Fruit fly (Drosophila melanogaster): ENCODE results near the gene Sfp65A.

Sfp65A gene

DNA sequence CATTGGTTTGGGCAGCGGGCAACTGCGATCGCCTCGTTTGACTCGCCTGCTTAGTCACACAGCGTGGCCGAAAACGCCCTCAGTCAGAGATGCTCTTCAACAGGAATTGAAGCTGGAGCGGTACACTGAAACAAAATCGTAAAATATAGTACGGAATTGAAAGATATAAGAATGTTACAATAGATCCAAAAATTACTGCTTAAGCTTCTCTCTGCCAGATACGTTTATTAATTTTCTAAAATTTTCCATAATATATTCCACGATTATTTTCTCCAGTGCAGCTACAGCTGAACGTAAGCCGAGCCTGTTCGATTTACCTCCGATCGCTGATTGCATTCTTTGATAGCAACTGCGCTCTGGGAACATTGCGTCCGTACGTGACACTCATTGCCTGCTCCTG lies 9.1 kb downstream of the Sfp65A start (continued):
- TF ChIP-seq CG6276 (GFP tag; optimal IDR thresholded peaks at IDR 0.05) (no peak), CG34406 (GFP tag; optimal IDR thresholded peaks at IDR 0.05) (peak; percentile 47), CG8632 (GFP tag; optimal IDR thresholded peaks at IDR 0.05) (peak; percentile 49), Hr38 (GFP tag; optimal IDR thresholded peaks at IDR 0.05) (no peak), esn (GFP tag; optimal IDR thresholded peaks at IDR 0.05) (peak; percentile 81), CG1621 (tag; optimal IDR thresholded peaks at IDR 0.05) (peak; percentile 37), salr (GFP tag; optimal IDR thresholded peaks at IDR 0.05) (peak in 1 of 2 experiments; percentile 12), Lpt (GFP tag; optimal IDR thresholded peaks at IDR 0.05) (no peak), Hr39 (GFP tag; optimal IDR thresholded peaks at IDR 0.05) (peak; percentile 49), Eip78C (GFP tag) (peak; percentile 86), vri (GFP tag; optimal IDR thresholded peaks at IDR 0.05) (peak; percentile 51), CG8119 (GFP tag; IDR thresholded peaks at IDR 0.05) (peak; percentile 51; the same call in 2 of the 3 replicates), Gug (GFP tag; IDR thresholded peaks at IDR 0.05) (no peak), fd59A (GFP tag; optimal IDR thresholded peaks at IDR 0.05) (no peak), acj6 (GFP tag; optimal IDR thresholded peaks at IDR 0.05) (peak; percentile 55), CG10669 (GFP tag; optimal IDR thresholded peaks at IDR 0.05) (peak; percentile 73), CG9139 (GFP tag; optimal IDR thresholded peaks at IDR 0.05) (peak; percentile 54), CG11762 (GFP tag; optimal IDR thresholded peaks at IDR 0.05; ENCODE audit: insufficient read depth) (peak; percentile 68)

DNA sequence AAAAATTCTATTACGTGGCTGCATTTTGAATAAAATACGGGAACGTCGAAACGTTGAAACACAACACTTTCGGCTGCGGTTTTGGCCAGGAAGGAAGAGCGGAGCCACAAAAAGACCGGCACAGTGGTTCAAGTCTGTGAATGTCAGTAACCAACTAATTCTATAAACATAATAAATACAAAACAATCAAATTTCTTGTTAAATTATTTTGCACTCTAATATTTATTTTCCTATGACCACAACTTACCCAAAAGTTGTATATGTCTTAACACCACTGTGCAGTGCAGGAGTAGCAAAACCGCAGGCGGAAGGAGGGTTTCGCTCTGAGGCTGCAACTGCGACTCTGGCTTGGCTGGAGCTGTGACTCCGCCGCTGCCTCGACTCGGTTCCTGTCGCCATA lies 13.6 kb downstream of the Sfp65A start:
- TF ChIP-seq CG6854 (GFP tag; optimal IDR thresholded peaks at IDR 0.05) (no peak), vri (GFP tag; optimal IDR thresholded peaks at IDR 0.05) (peak; percentile 68), Eip78C (GFP tag) (peak; percentile 95), Met (GFP tag; optimal IDR thresholded peaks at IDR 0.05) (peak; percentile 83), ss (GFP tag; optimal IDR thresholded peaks at IDR 0.05) (peak; percentile 11 to 63), Sox102F (GFP tag; optimal IDR thresholded peaks at IDR 0.05) (peak; percentile 74), svp (GFP tag) (peak; percentile 91), CG11762 (GFP tag; optimal IDR thresholded peaks at IDR 0.05; ENCODE audit: insufficient read depth) (peak; percentile 63), pdm3 (GFP tag; optimal IDR thresholded peaks at IDR 0.05) (peak; percentile 73), CG3919 (GFP tag; optimal IDR thresholded peaks at IDR 0.05) (peak; percentile 84), topi (GFP tag; optimal IDR thresholded peaks at IDR 0.05) (peak; percentile 83), Eip75B (GFP tag; optimal IDR thresholded peaks at IDR 0.05) (peak; percentile 78), lz (GFP tag; optimal IDR thresholded peaks at IDR 0.05) (peak; percentile 86), Gug (GFP tag; IDR thresholded peaks at IDR 0.05) (no peak), fkh (GFP tag; optimal IDR thresholded peaks at IDR 0.05) (no peak), CG15336 (GFP tag; IDR thresholded peaks at IDR 0.05) (peak; percentile 64; the same call in 1 of the 2 replicates), OdsH (GFP tag; optimal IDR thresholded peaks at IDR 0.05) (peak; percentile 70), CG6276 (GFP tag; optimal IDR thresholded peaks at IDR 0.05) (peak; percentile 29), CG1621 (tag; optimal IDR thresholded peaks at IDR 0.05) (peak; percentile 79), Hr4 (GFP tag; optimal IDR thresholded peaks at IDR 0.05) (peak; percentile 38), dac (GFP tag; optimal IDR thresholded peaks at IDR 0.05) (no peak), Lpt (GFP tag; optimal IDR thresholded peaks at IDR 0.05) (no peak), CG11902 (GFP tag; optimal IDR thresholded peaks at IDR 0.05) (peak; percentile 62), CG6163 (GFP tag; IDR thresholded peaks at IDR 0.05) (peak; percentile 81), dsx (GFP tag; optimal IDR thresholded peaks at IDR 0.05; ENCODE audit: poor library complexity, severe bottlenecking) (peak; percentile 50), net (GFP tag; optimal IDR thresholded peaks at IDR 0.05) (peak; percentile 65), CG31627 (GFP tag; optimal IDR thresholded peaks at IDR 0.05) (peak; percentile 72), acj6 (GFP tag; optimal IDR thresholded peaks at IDR 0.05) (peak; percentile 71), CG3032 (tag; optimal IDR thresholded peaks at IDR 0.05) (peak; percentile 58), Ets21C (GFP tag; optimal IDR thresholded peaks at IDR 0.05) (peak; percentile 74), CG4318 (GFP tag; optimal IDR thresholded peaks at IDR 0.05) (no peak), Sox15 (GFP tag; optimal IDR thresholded peaks at IDR 0.05) (peak; percentile 42), CG8632 (GFP tag; optimal IDR thresholded peaks at IDR 0.05) (peak; percentile 75), Ets96B (tag; optimal IDR thresholded peaks at IDR 0.05) (peak; percentile 83), esn (GFP tag; optimal IDR thresholded peaks at IDR 0.05) (peak; percentile 81), CG9139 (GFP tag; optimal IDR thresholded peaks at IDR 0.05) (peak; percentile 50), Eip93F (GFP tag; optimal IDR thresholded peaks at IDR 0.05) (peak; percentile 32), Blimp-1 (GFP tag; optimal IDR thresholded peaks at IDR 0.05) (peak; percentile 57), cyc (GFP tag; optimal IDR thresholded peaks at IDR 0.05) (peak; percentile 78), CG6808 (GFP tag; optimal IDR thresholded peaks at IDR 0.05) (peak; percentile 39), CG10631 (GFP tag; optimal IDR thresholded peaks at IDR 0.05) (peak; percentile 69)
